Fruit fly (Drosophila melanogaster): ENCODE data around the gene Tap42.

Gene Tap42

dm6 chr2L:13373435-13374242 is 6.2 kb downstream of the Tap42 start, which contains the start of the genes Bdp1 and CG6565 (continued):
- TF ChIP-seq fd64A (GFP tag; optimal IDR thresholded peaks at IDR 0.05) (peak; percentile 70), ci (GFP tag; IDR thresholded peaks at IDR 0.05) (peak; percentile 86), Abd-B (GFP tag; optimal IDR thresholded peaks at IDR 0.05) (peak; percentile 99), gfzf (GFP tag; optimal IDR thresholded peaks at IDR 0.05) (peak; percentile 33), nau (GFP tag; optimal IDR thresholded peaks at IDR 0.05) (no peak), stwl (tag; optimal IDR thresholded peaks at IDR 0.05) (peak; percentile 86), Fer3 (tag; optimal IDR thresholded peaks at IDR 0.05) (peak; percentile 94), Nf-YC (tag; optimal IDR thresholded peaks at IDR 0.05) (peak; percentile 84), MBD-R2 (GFP tag; IDR thresholded peaks at IDR 0.05) (peak; percentile 87), CG15514 (GFP tag; optimal IDR thresholded peaks at IDR 0.05) (peak; percentile 89), ap (GFP tag; IDR thresholded peaks at IDR 0.05) (peak; percentile 87), Dek (tag; optimal IDR thresholded peaks at IDR 0.05) (peak; percentile 96), Oaz (GFP tag; IDR thresholded peaks at IDR 0.05) (peak; percentile 86), CG15601 (tag; optimal IDR thresholded peaks at IDR 0.05) (peak; percentile 93), psq (GFP tag; optimal IDR thresholded peaks at IDR 0.05) (peak; percentile 93), z (GFP tag; IDR thresholded peaks at IDR 0.05) (0 out of 3 replicates have a peak, but pooled peaks have one; percentile 34), CG15269 (tag; optimal IDR thresholded peaks at IDR 0.05) (peak; percentile 96), Ptx1 (GFP tag; IDR thresholded peaks at IDR 0.05) (peak; percentile 98), CG32767 (GFP tag; IDR thresholded peaks at IDR 0.05) (peak; percentile 88), CG12391 (tag; optimal IDR thresholded peaks at IDR 0.05) (peak; percentile 98), Atf3 (GFP tag; optimal IDR thresholded peaks at IDR 0.05) (peak; percentile 98), MESR4 (GFP tag; optimal IDR thresholded peaks at IDR 0.05) (peak; percentile 79), eve (GFP tag; optimal IDR thresholded peaks at IDR 0.05) (peak in 1 of 2 experiments; percentile 90), sens-2 (GFP tag; IDR thresholded peaks at IDR 0.05) (peak; percentile 82), Stat92E (GFP tag; optimal IDR thresholded peaks at IDR 0.05) (peak in 1 of 3 experiments; percentile 55), Lhr (GFP tag; optimal IDR thresholded peaks at IDR 0.05) (peak; percentile 93), Sry-β (GFP tag; optimal IDR thresholded peaks at IDR 0.05) (peak; percentile 88), CG14667 (GFP tag; IDR thresholded peaks at IDR 0.05) (peak; percentile 91), seq (GFP tag; IDR thresholded peaks at IDR 0.05) (peak; percentile 93), Ravus (GFP tag; IDR thresholded peaks at IDR 0.05) (peak; percentile 78), esg (GFP tag; conservative IDR thresholded peaks at IDR 0.05) (peak; percentile 97), da (GFP tag; optimal IDR thresholded peaks at IDR 0.05) (peak; percentile 97), luna (GFP tag; optimal IDR thresholded peaks at IDR 0.05) (peak; percentile 97), Eip74EF (GFP tag; optimal IDR thresholded peaks at IDR 0.05) (peak in 1 of 2 experiments; percentile 88), Aef1 (GFP tag; IDR thresholded peaks at IDR 0.05) (peak; percentile 97), tll (GFP tag; optimal IDR thresholded peaks at IDR 0.05) (peak; percentile 54 to 94), HmgZ (tag; optimal IDR thresholded peaks at IDR 0.05) (peak; percentile 97), CG18262 (tag; optimal IDR thresholded peaks at IDR 0.05) (peak; percentile 95), CG4424 (GFP tag; optimal IDR thresholded peaks at IDR 0.05) (peak; percentile 99), Hsf (GFP tag; optimal IDR thresholded peaks at IDR 0.05) (peak; percentile 99), Drgx (GFP tag; IDR thresholded peaks at IDR 0.05) (peak; percentile 92), E2f2 (GFP tag; IDR thresholded peaks at IDR 0.05) (peak; percentile 76), CG7963 (GFP tag; IDR thresholded peaks at IDR 0.05; ENCODE audit: partially characterized antibody) (no peak), ham (GFP tag; IDR thresholded peaks at IDR 0.05) (peak; percentile 81), org-1 (GFP tag; optimal IDR thresholded peaks at IDR 0.05) (peak; percentile 96), CG10321 (GFP tag; IDR thresholded peaks at IDR 0.05) (peak; percentile 58; the same call in 1 of the 2 replicates), CG12219 (GFP tag; optimal IDR thresholded peaks at IDR 0.05) (peak; percentile 82), CG7987 (GFP tag; optimal IDR thresholded peaks at IDR 0.05) (peak; percentile 85)
